Worm (Caenorhabditis elegans): ENCODE results near the gene F42A10.9.

ce11 chrIII:6154586-6154985 lies 9.8 kb upstream of the F42A10.9 start:
- TF ChIP-seq hmg-1.2 (GFP tag; IDR thresholded peaks at IDR 0.05) = no peak
- TF ChIP-seq C17E4.6 (GFP tag; IDR thresholded peaks at IDR 0.05) = no peak
- no peak for TF ChIP-seq tbp1 (GFP tag; optimal IDR thresholded peaks at IDR 0.05)
- TF ChIP-seq ceh-27 (GFP tag; optimal IDR thresholded peaks at IDR 0.05) = no peak
- TF ChIP-seq snpc-1.1 (tag; optimal IDR thresholded peaks at IDR 0.05; ENCODE audit: insufficient read depth) = no peak
- no peak for TF ChIP-seq hsf-1 (GFP tag; IDR thresholded peaks at IDR 0.05)
- TF ChIP-seq B0261.1 (tag; optimal IDR thresholded peaks at IDR 0.05) = no peak
- TF ChIP-seq unc-62 (GFP tag; optimal IDR thresholded peaks at IDR 0.05) = no peak
- TF ChIP-seq F22D6.2 (tag; optimal IDR thresholded peaks at IDR 0.05) = no peak
- TF ChIP-seq K11D2.4 (GFP tag; IDR thresholded peaks at IDR 0.05) = no peak
- TF ChIP-seq snpc-4 (GFP tag; optimal IDR thresholded peaks at IDR 0.05) = no peak
- TF ChIP-seq snpc-4 (tag; optimal IDR thresholded peaks at IDR 0.05) = no peak
- TF ChIP-seq ztf-6 (GFP tag; IDR thresholded peaks at IDR 0.05) = no peak
- no peak for TF ChIP-seq Y67H2A.10 (GFP tag; conservative IDR thresholded peaks at IDR 0.05)

All from whole organism, young adult.